Fruit fly (Drosophila melanogaster) ovary, adult (tissue): ENCODE data around the gene Reph.

Experiments
- CG17801 ChIP-seq: fragments of 200-800 bp; optimal IDR thresholded peaks from 2 replicates; lab custom pipeline; 2019; ENCODE audit warnings: missing biosample characterization, mild to moderate bottlenecking, missing genetic modification characterization, moderate library complexity; ENCODE audit not compliant: partially characterized antibody

Reph gene

dm6 chr2L:3778157-3779060 is 24.9 kb upstream of the Reph start:
- TF ChIP-seq CG17801 (GFP tag; lab: Kevin White, UChicago), result no peak

- peak; percentile 66 for TF ChIP-seq CG17801 (GFP tag; lab: Kevin White, UChicago)
Observed at dm6 chr2L:3779143-3779788, 24.1 kb upstream of the Reph start.

dm6 chr2L:3780587-3780986 is 22.8 kb upstream of the Reph start:
- TF ChIP-seq CG17801 (GFP tag; lab: Kevin White, UChicago), result no peak

dm6 chr2L:3781132-3781877 is 22.0 kb upstream of the Reph start:
- no peak for TF ChIP-seq CG17801 (GFP tag; lab: Kevin White, UChicago)

- no peak for TF ChIP-seq CG17801 (GFP tag; lab: Kevin White, UChicago)
Observed at dm6 chr2L:3784268-3784997, 18.9 kb upstream of the Reph start, which contains the start of gene CG31960. TSS of gene CG31960 (plus strand) at chr2L:3784947.

- no peak for TF ChIP-seq CG17801 (GFP tag; lab: Kevin White, UChicago)
Observed at dm6 chr2L:3785402-3785801, 17.9 kb upstream of the Reph start.

- no peak for TF ChIP-seq CG17801 (GFP tag; lab: Kevin White, UChicago)
Observed at dm6 chr2L:3786246-3786645, 17.1 kb upstream of the Reph start.

- peak; percentile 44 for TF ChIP-seq CG17801 (GFP tag; lab: Kevin White, UChicago)
Observed at dm6 chr2L:3787028-3787427, 16.3 kb upstream of the Reph start, which contains the start of gene bark. TSS of gene bark (plus strand) at chr2L:3787167.

dm6 chr2L:3788150-3788549 is 15.2 kb upstream of the Reph start:
- TF ChIP-seq CG17801 (GFP tag; lab: Kevin White, UChicago), result no peak

- TF ChIP-seq CG17801 (GFP tag; lab: Kevin White, UChicago), result no peak
Observed at dm6 chr2L:3789290-3790067, 13.9 kb upstream of the Reph start.

dm6 chr2L:3791629-3792028 is 11.7 kb upstream of the Reph start:
- no peak for TF ChIP-seq CG17801 (GFP tag; lab: Kevin White, UChicago)

- TF ChIP-seq CG17801 (GFP tag; lab: Kevin White, UChicago), result peak; percentile 89
Observed at dm6 chr2L:3802818-3803456, 408 bp upstream of the Reph start.

dm6 chr2L:3804641-3805273 is 1.4 kb downstream of the Reph start:
- peak; percentile 91 for TF ChIP-seq CG17801 (GFP tag; lab: Kevin White, UChicago)
